Worm (Caenorhabditis elegans) whole organism, L1 larva: Measurements from ENCODE around the gene evl-14.

ENCODE experiments used
- ama-1 ChIP-seq: fragments of 150-350 bp; optimal IDR thresholded peaks from 2 replicates; lab custom pipeline; 2014
- egl-27 ChIP-seq, 2 experiments: fragments of 150-350 bp in 1 of 2; sonication (generic microtip); optimal IDR thresholded peaks; 3 replicates each; lab custom pipeline; 2017 to 2018; ENCODE audit warnings: missing biosample characterization in 2 of 2, missing genetic modification characterization in 2 of 2, missing genetic modification reagents in 2 of 2
- elt-2 ChIP-seq: sonication (generic microtip); optimal IDR thresholded peaks from 2 replicates; lab custom pipeline; 2016; ENCODE audit warnings: missing genetic modification characterization, mild to moderate bottlenecking, inconsistent platforms, missing compliant biosample characterization, missing genetic modification reagents
- elt-3 ChIP-seq, 6 experiments: fragments of 150-350 bp in 1 of 6; sonication (generic microtip); optimal IDR thresholded peaks; 2 replicates each; lab custom pipeline; 2017 to 2018; ENCODE audit warnings: missing biosample characterization in 6 of 6, missing genetic modification characterization in 6 of 6, inconsistent platforms in 1 of 6
- fkh-10 ChIP-seq: sonication (generic microtip); optimal IDR thresholded peaks from 2 replicates; lab custom pipeline; 2017; ENCODE audit warnings: missing biosample characterization, missing genetic modification reagents, missing genetic modification characterization
- lin-39 ChIP-seq: fragments of 150-350 bp; optimal IDR thresholded peaks from 2 replicates; lab custom pipeline; 2014; ENCODE audit warnings: missing biosample characterization, missing genetic modification reagents, missing genetic modification characterization
- nhr-12 ChIP-seq: sonication (generic microtip); optimal IDR thresholded peaks from 2 replicates; lab custom pipeline; 2017; ENCODE audit warnings: missing biosample characterization, missing genetic modification characterization
- unc-130 ChIP-seq: fragments of 150-350 bp; optimal IDR thresholded peaks from 2 replicates; lab custom pipeline; 2017; ENCODE audit warnings: missing biosample characterization, missing genetic modification characterization, inconsistent platforms
- ztf-4 ChIP-seq: fragments of 150-350 bp; optimal IDR thresholded peaks from 2 replicates; lab custom pipeline; 2014; ENCODE audit warnings: missing biosample characterization, missing genetic modification characterization

- no peak for TF ChIP-seq ama-1 (lab: Kevin White, UChicago)
- TF ChIP-seq lin-39: no peak
- TF ChIP-seq elt-3 (tag; optimal IDR thresholded peaks at IDR 0.05; lab: Kevin White, UChicago): no peak
- TF ChIP-seq nhr-12 (tag; lab: Kevin White, UChicago): no peak
- TF ChIP-seq ztf-4: no peak
- TF ChIP-seq fkh-10 (GFP tag; lab: Kevin White, UChicago): no peak
- no peak for TF ChIP-seq egl-27 (tag; optimal IDR thresholded peaks at IDR 0.05; lab: Kevin White, UChicago)
- TF ChIP-seq unc-130 (tag; lab: Kevin White, UChicago): peak; percentile 58
- TF ChIP-seq elt-2 (tag; lab: Kevin White, UChicago): no peak
Measured at ce11 chrIII:4283175-4283574, 29.8 kb downstream of the evl-14 start.
